Worm (Caenorhabditis elegans) whole organism, early embryonic: ENCODE data around the gene B0395.3.

Experiments
- B0310.2 ChIP-seq: sonication (generic microtip); optimal IDR thresholded peaks from 2 replicates; lab custom pipeline; 2016; ENCODE audit warnings: mild to moderate bottlenecking, missing genetic modification characterization, missing compliant biosample characterization
- F13C5.2 ChIP-seq: sonication (generic microtip); optimal IDR thresholded peaks from 2 replicates; lab custom pipeline; 2017; ENCODE audit warnings: mild to moderate bottlenecking, missing genetic modification characterization, inconsistent platforms, missing compliant biosample characterization
- aly-1 ChIP-seq: sonication (generic microtip); optimal IDR thresholded peaks from 2 replicates; lab custom pipeline; 2016; ENCODE audit warnings: missing genetic modification characterization, missing compliant biosample characterization
- ama-1 ChIP-seq: fragments of 150-350 bp; optimal IDR thresholded peaks from 2 replicates; lab custom pipeline; 2014
- ceh-13 ChIP-seq: fragments of 200-800 bp; sonication (Bioruptor generic); optimal IDR thresholded peaks from 2 replicates; lab custom pipeline; 2018; ENCODE audit warnings: mild to moderate bottlenecking, missing genetic modification characterization, missing compliant biosample characterization
- ceh-36 ChIP-seq: sonication (generic microtip); optimal IDR thresholded peaks from 2 replicates; lab custom pipeline; 2016; ENCODE audit warnings: missing genetic modification characterization, inconsistent platforms, missing compliant biosample characterization
- flt-1 ChIP-seq: fragments of 200-800 bp; sonication (Bioruptor generic); IDR thresholded peaks from 2 replicates; pipeline ENCODE4 v1.3.6; 2022; ENCODE audit warnings: missing genetic modification characterization, missing compliant biosample characterization
- hmbx-1 ChIP-seq: sonication (generic microtip); optimal IDR thresholded peaks from 2 replicates; lab custom pipeline; 2016; ENCODE audit warnings: mild to moderate bottlenecking, missing genetic modification characterization, missing compliant biosample characterization
- hmg-4 ChIP-seq: fragments of 200-800 bp; sonication (Bioruptor generic); optimal IDR thresholded peaks from 2 replicates; lab custom pipeline; 2018; ENCODE audit warnings: mild to moderate bottlenecking, missing genetic modification characterization, missing compliant biosample characterization
- hnd-1 ChIP-seq: sonication (generic microtip); optimal IDR thresholded peaks from 2 replicates; lab custom pipeline; 2016; ENCODE audit warnings: missing genetic modification characterization, missing compliant biosample characterization
- scrt-1 ChIP-seq: fragments of 200-800 bp; sonication (Bioruptor generic); IDR thresholded peaks from 2 replicates; pipeline ENCODE4 v1.3.6; 2022; ENCODE audit warnings: missing genetic modification characterization, missing compliant biosample characterization
- sea-1 ChIP-seq: fragments of 200-800 bp; sonication (Bioruptor generic); conservative IDR thresholded peaks from 2 replicates; pipeline ENCODE4 v1.3.6; 2022; ENCODE audit warnings: missing genetic modification characterization, missing compliant biosample characterization
- tbx-11 ChIP-seq: fragments of 200-800 bp; sonication (Bioruptor generic); IDR thresholded peaks from 2 replicates; pipeline ENCODE4 v1.3.6; 2022; ENCODE audit warnings: missing genetic modification characterization, missing compliant biosample characterization
- tra-4 ChIP-seq: sonication (generic microtip); optimal IDR thresholded peaks from 2 replicates; lab custom pipeline; 2017; ENCODE audit warnings: missing genetic modification characterization, missing compliant biosample characterization

- no peak for TF ChIP-seq tbx-11 (GFP tag; lab: Robert Waterston, UW)
- no peak for TF ChIP-seq ceh-13 (GFP tag; lab: Kevin White, UChicago)
- TF ChIP-seq tra-4 (tag; lab: Kevin White, UChicago): no peak
- no peak for TF ChIP-seq ceh-36 (tag; lab: Kevin White, UChicago)
- TF ChIP-seq hmg-4 (GFP tag; lab: Kevin White, UChicago): no peak
- TF ChIP-seq ama-1 (lab: Kevin White, UChicago): no peak
- no peak for TF ChIP-seq F13C5.2 (tag; lab: Kevin White, UChicago)
- TF ChIP-seq B0310.2 (tag; lab: Kevin White, UChicago): no peak
- no peak for TF ChIP-seq aly-1 (tag; lab: Kevin White, UChicago)
- no peak for TF ChIP-seq sea-1 (GFP tag; lab: Robert Waterston, UW)
- TF ChIP-seq hmbx-1 (tag; lab: Kevin White, UChicago): no peak
- TF ChIP-seq hnd-1 (tag; lab: Kevin White, UChicago): no peak
- TF ChIP-seq scrt-1 (GFP tag; lab: Robert Waterston, UW): no peak
- no peak for TF ChIP-seq flt-1 (GFP tag; lab: Robert Waterston, UW)
Observed at ce11 chrX:16039173-16039572, 884 bp downstream of the B0395.3 start.
